Worm (Caenorhabditis elegans) whole organism, young adult: ENCODE measurements around the gene cpg-8.

ENCODE experiments used
- F55B11.4 ChIP-seq: sonication (generic microtip); optimal IDR thresholded peaks from 2 replicates; lab custom pipeline; 2016; ENCODE audit warnings: missing compliant biosample characterization, missing genetic modification characterization, borderline replicate concordance; ENCODE audit not compliant: insufficient read depth
- Y53G8AR.9 ChIP-seq: fragments of 200-800 bp; sonication (Bioruptor generic); conservative IDR thresholded peaks from 2 replicates; pipeline ENCODE4 v1.3.6; 2022; ENCODE audit warnings: missing genetic modification reagents, missing genetic modification characterization, missing compliant biosample characterization
- let-607 ChIP-seq, 2 experiments: fragments of 200-800 bp in 1 of 2; sonication (Bioruptor generic) in 1 of 2; sonication (generic microtip) in 1 of 2; optimal IDR thresholded peaks; 2 replicates each; lab custom pipeline; 2016 to 2018; ENCODE audit warnings: mild to moderate bottlenecking in 2 of 2, missing compliant biosample characterization in 2 of 2, missing genetic modification characterization in 2 of 2, moderate library complexity in 2 of 2, missing genotype in 1 of 2
- madf-6 ChIP-seq: fragments of 200-800 bp; sonication (Bioruptor generic); IDR thresholded peaks from 2 replicates; pipeline ENCODE4 v1.3.6; 2022; ENCODE audit warnings: missing genetic modification reagents, missing genetic modification characterization, missing compliant biosample characterization
- mcd-1 ChIP-seq: fragments of 200-800 bp; sonication (Bioruptor generic); IDR thresholded peaks from 2 replicates; pipeline ENCODE4 v1.3.6; 2022; ENCODE audit warnings: missing genetic modification reagents, missing genetic modification characterization, missing compliant biosample characterization
- rpc-1 ChIP-seq, 2 experiments: fragments of 150-350 bp in 1 of 2; sonication (generic microtip) in 1 of 2; optimal IDR thresholded peaks; 2 replicates each; lab custom pipeline; 2014 to 2018; ENCODE audit warnings: missing biosample characterization in 1 of 2, missing genetic modification characterization in 1 of 2, missing genetic modification reagents in 1 of 2, missing genotype in 1 of 2
- ztf-3 ChIP-seq: fragments of 200-800 bp; sonication (Bioruptor generic); optimal IDR thresholded peaks from 2 replicates; lab custom pipeline; 2018; ENCODE audit warnings: mild to moderate bottlenecking, missing genetic modification characterization, missing compliant biosample characterization

ce11 chrV:4719965-4720364 lies 27.7 kb upstream of the cpg-8 start, which contains the start of gene prx-6:
- TF ChIP-seq madf-6 (GFP tag; lab: Robert Waterston, UW) (no peak), F55B11.4 (tag; lab: Kevin White, UChicago) (no peak), Y53G8AR.9 (no peak), let-607 (tag; optimal IDR thresholded peaks at IDR 0.05; lab: Kevin White, UChicago) (no peak), ztf-3 (no peak), mcd-1 (no peak), rpc-1 (optimal IDR thresholded peaks at IDR 0.05; lab: Kevin White, UChicago) (no peak), rpc-1 (tag; optimal IDR thresholded peaks at IDR 0.05; lab: Kevin White, UChicago) (no peak)
